Fruit fly (Drosophila melanogaster) Kc167 (cell line): Measurements from ENCODE around the gene CG13390.

Experiments used
- Myc ChIP-seq: fragments of >200 bp; optimal IDR thresholded peaks from 2 replicates; lab custom pipeline; 2017; ENCODE audit warnings: missing external identifiers
- h ChIP-seq: fragments of >200 bp; optimal IDR thresholded peaks from 3 replicates; lab custom pipeline; 2018; ENCODE audit warnings: missing external identifiers
- psq ChIP-seq: fragments of >200 bp; optimal IDR thresholded peaks from 2 replicates; lab custom pipeline; 2017; ENCODE audit warnings: missing external identifiers
- ttk ChIP-seq: sonication (Bioruptor generic); optimal IDR thresholded peaks from 2 replicates; lab custom pipeline; 2017; ENCODE audit warnings: missing external identifiers

DNA sequence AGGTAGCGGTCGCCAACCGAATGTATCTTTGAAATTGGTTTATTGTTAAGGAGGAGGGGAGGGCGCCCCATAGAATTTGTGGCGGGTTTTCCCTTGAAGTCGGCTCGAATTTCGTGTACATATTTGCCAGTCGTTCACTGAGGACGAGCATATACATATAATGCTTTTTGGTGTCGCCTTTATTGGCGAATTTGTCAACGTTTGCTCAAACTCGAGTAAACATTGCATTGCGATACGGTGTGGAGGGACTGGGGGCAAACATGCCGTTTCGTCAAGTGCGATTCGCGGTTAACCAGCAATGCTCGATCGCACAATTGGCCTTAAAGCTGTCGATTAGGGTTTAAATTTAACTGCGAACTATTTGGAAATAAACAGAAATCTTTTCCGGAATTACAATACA is 41.0 kb upstream of the CG13390 start:
- TF ChIP-seq Myc (lab: Kevin White, UChicago): no peak
- TF ChIP-seq h (lab: Kevin White, UChicago): no peak
- TF ChIP-seq psq (lab: Kevin White, UChicago): no peak
- no peak for TF ChIP-seq ttk (lab: Kevin White, UChicago)
